Worm (Caenorhabditis elegans) whole organism, early embryonic: ENCODE measurements around the gene elc-1.

Source experiments
- ceh-13 ChIP-seq: fragments of 200-800 bp; sonication (Bioruptor generic); optimal IDR thresholded peaks from 2 replicates; lab custom pipeline; 2018; ENCODE audit warnings: mild to moderate bottlenecking, missing genetic modification characterization, missing compliant biosample characterization
- ceh-36 ChIP-seq: sonication (generic microtip); optimal IDR thresholded peaks from 2 replicates; lab custom pipeline; 2016; ENCODE audit warnings: missing genetic modification characterization, inconsistent platforms, missing compliant biosample characterization
- ets-7 ChIP-seq: sonication (generic microtip); optimal IDR thresholded peaks from 2 replicates; lab custom pipeline; 2016; ENCODE audit warnings: missing genotype, missing genetic modification characterization, missing compliant biosample characterization
- hmbx-1 ChIP-seq: sonication (generic microtip); optimal IDR thresholded peaks from 2 replicates; lab custom pipeline; 2016; ENCODE audit warnings: mild to moderate bottlenecking, missing genetic modification characterization, missing compliant biosample characterization
- hmg-4 ChIP-seq: fragments of 200-800 bp; sonication (Bioruptor generic); optimal IDR thresholded peaks from 2 replicates; lab custom pipeline; 2018; ENCODE audit warnings: mild to moderate bottlenecking, missing genetic modification characterization, missing compliant biosample characterization
- hnd-1 ChIP-seq: sonication (generic microtip); optimal IDR thresholded peaks from 2 replicates; lab custom pipeline; 2016; ENCODE audit warnings: missing genetic modification characterization, missing compliant biosample characterization
- pes-1 ChIP-seq: fragments of 200-800 bp; sonication (Bioruptor generic); IDR thresholded peaks from 2 replicates; pipeline ENCODE4 v1.3.6; 2022; ENCODE audit warnings: missing genetic modification reagents, missing genetic modification characterization, missing compliant biosample characterization
- scrt-1 ChIP-seq: fragments of 200-800 bp; sonication (Bioruptor generic); IDR thresholded peaks from 2 replicates; pipeline ENCODE4 v1.3.6; 2022; ENCODE audit warnings: missing genetic modification characterization, missing compliant biosample characterization
- tbx-11 ChIP-seq: fragments of 200-800 bp; sonication (Bioruptor generic); IDR thresholded peaks from 2 replicates; pipeline ENCODE4 v1.3.6; 2022; ENCODE audit warnings: missing genetic modification characterization, missing compliant biosample characterization
- tbx-37 ChIP-seq: fragments of 200-800 bp; sonication (Bioruptor generic); conservative IDR thresholded peaks from 2 replicates; pipeline ENCODE4 v1.3.6; 2022; ENCODE audit warnings: missing genetic modification reagents, missing genetic modification characterization, missing compliant biosample characterization

ce11 chrIII:1388274-1389058 is 28.5 kb downstream of the elc-1 start, which contains the start of gene pals-20:
- TF ChIP-seq hnd-1 (tag; lab: Kevin White, UChicago) (no peak), ceh-13 (GFP tag; lab: Kevin White, UChicago) (no peak), hmg-4 (GFP tag; lab: Kevin White, UChicago) (no peak), tbx-11 (GFP tag; lab: Robert Waterston, UW) (no peak), scrt-1 (GFP tag; lab: Robert Waterston, UW) (no peak), ceh-36 (tag; lab: Kevin White, UChicago) (no peak), pes-1 (GFP tag; lab: Robert Waterston, UW) (no peak), hmbx-1 (tag; lab: Kevin White, UChicago) (no peak), tbx-37 (GFP tag; lab: Robert Waterston, UW) (no peak), ets-7 (tag; lab: Kevin White, UChicago) (no peak)
